Worm (Caenorhabditis elegans) whole organism, L1 larva: ENCODE data around the gene cest-30.

Experiments used
- blmp-1 ChIP-seq: fragments of 150-350 bp; optimal IDR thresholded peaks from 2 replicates; lab custom pipeline; 2014; ENCODE audit warnings: missing biosample characterization, missing genetic modification characterization
- ceh-82 ChIP-seq, 3 experiments: fragments of 150-350 bp in 1 of 3; sonication (generic microtip) in 2 of 3; optimal IDR thresholded peaks; 2 replicates each; lab custom pipeline; 2014 to 2017; ENCODE audit warnings: missing biosample characterization in 3 of 3, missing genetic modification characterization in 3 of 3
- dpl-1 ChIP-seq, 3 experiments: fragments of 150-350 bp in 2 of 3; sonication (generic microtip) in 1 of 3; optimal IDR thresholded peaks; 2 replicates each; lab custom pipeline; 2014 to 2017; ENCODE audit warnings: missing biosample characterization in 3 of 3, missing genetic modification characterization in 3 of 3, missing genetic modification reagents in 3 of 3
- efl-3 ChIP-seq: fragments of 200-800 bp; sonication (Bioruptor generic); optimal IDR thresholded peaks from 2 replicates; lab custom pipeline; 2018; ENCODE audit warnings: mild to moderate bottlenecking, missing genetic modification characterization, missing compliant biosample characterization
- egl-27 ChIP-seq, 2 experiments: fragments of 150-350 bp in 1 of 2; sonication (generic microtip); optimal IDR thresholded peaks; 3 replicates each; lab custom pipeline; 2017 to 2018; ENCODE audit warnings: missing biosample characterization in 2 of 2, missing genetic modification characterization in 2 of 2, missing genetic modification reagents in 2 of 2
- lir-3 ChIP-seq: sonication (generic microtip); optimal IDR thresholded peaks from 2 replicates; lab custom pipeline; 2016; ENCODE audit warnings: mild to moderate bottlenecking, missing genetic modification characterization, moderate library complexity, missing compliant biosample characterization; ENCODE audit not compliant: poor library complexity
- nhr-12 ChIP-seq: sonication (generic microtip); optimal IDR thresholded peaks from 2 replicates; lab custom pipeline; 2017; ENCODE audit warnings: missing biosample characterization, missing genetic modification characterization
- nhr-237 ChIP-seq: fragments of 150-350 bp; optimal IDR thresholded peaks from 2 replicates; lab custom pipeline; 2014; ENCODE audit warnings: missing biosample characterization, missing genetic modification characterization
- nhr-76 ChIP-seq: sonication (generic microtip); optimal IDR thresholded peaks from 2 replicates; lab custom pipeline; 2017; ENCODE audit warnings: missing biosample characterization, missing genetic modification characterization
- rnt-1 ChIP-seq: sonication (generic microtip); optimal IDR thresholded peaks from 2 replicates; lab custom pipeline; 2016; ENCODE audit warnings: mild to moderate bottlenecking, missing genetic modification characterization, moderate library complexity, missing compliant biosample characterization
- sox-4 ChIP-seq: sonication (generic microtip); optimal IDR thresholded peaks from 2 replicates; lab custom pipeline; 2016; ENCODE audit warnings: missing genetic modification characterization, missing compliant biosample characterization
- unc-130 ChIP-seq: fragments of 150-350 bp; optimal IDR thresholded peaks from 2 replicates; lab custom pipeline; 2017; ENCODE audit warnings: missing biosample characterization, missing genetic modification characterization, inconsistent platforms

DNA sequence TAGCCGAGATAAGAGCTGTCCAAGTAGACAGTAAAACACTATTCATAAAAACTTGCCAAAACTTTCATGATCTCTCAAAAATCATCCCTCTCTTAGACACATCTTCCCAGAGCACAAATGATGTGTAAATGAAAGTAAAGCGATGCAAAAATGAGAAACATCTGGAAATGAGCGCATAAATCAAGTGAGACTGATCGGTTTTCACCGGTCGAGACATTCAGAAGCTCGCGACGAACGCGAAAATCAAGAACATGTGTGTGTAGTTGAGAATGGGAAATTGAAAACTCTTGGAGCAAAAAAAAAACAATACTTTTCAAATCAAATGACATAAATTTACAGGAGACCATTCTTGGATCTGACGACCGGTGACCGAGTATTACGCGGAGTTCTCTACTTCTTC lies 41.5 kb upstream of the cest-30 start:
- no peak for TF ChIP-seq lir-3
- no peak for TF ChIP-seq unc-130 (tag; lab: Kevin White, UChicago)
- no peak for TF ChIP-seq nhr-237
- no peak for TF ChIP-seq rnt-1 (tag; lab: Kevin White, UChicago)
- TF ChIP-seq nhr-76, result no peak
- no peak for TF ChIP-seq sox-4 (tag; lab: Kevin White, UChicago)
- TF ChIP-seq blmp-1 (tag; lab: Kevin White, UChicago), result no peak
- TF ChIP-seq egl-27 (tag; optimal IDR thresholded peaks at IDR 0.05; lab: Kevin White, UChicago), result no peak
- TF ChIP-seq ceh-82 (tag; optimal IDR thresholded peaks at IDR 0.05; lab: Kevin White, UChicago), result no peak
- TF ChIP-seq nhr-12 (tag; lab: Kevin White, UChicago), result no peak
- no peak for TF ChIP-seq dpl-1 (GFP tag; optimal IDR thresholded peaks at IDR 0.05; lab: Kevin White, UChicago)
- no peak for TF ChIP-seq efl-3 (GFP tag; lab: Kevin White, UChicago)
